Worm (Caenorhabditis elegans): ENCODE results near the gene copb-2.

DNA sequence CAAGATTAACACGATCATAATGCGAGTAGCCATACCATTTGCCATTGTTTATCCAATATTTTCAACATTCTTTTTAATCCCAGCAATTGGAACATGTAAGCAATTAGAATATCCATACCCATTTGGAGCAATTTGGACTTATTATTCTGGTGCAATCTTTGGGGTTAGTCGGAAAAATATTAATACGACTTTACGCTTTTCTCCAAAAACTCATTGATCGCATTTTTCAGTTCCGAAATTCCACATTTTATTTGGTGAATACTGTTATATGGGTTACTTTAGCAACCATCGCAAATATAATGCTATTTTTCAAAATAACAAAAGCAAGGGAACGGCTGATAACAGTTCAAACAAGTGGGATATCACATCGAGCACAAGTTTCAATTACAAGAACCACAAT lies 27.2 kb downstream of the copb-2 start:
- TF ChIP-seq mdl-1 (tag; optimal IDR thresholded peaks at IDR 0.05) (no peak), R02D3.7 (tag; optimal IDR thresholded peaks at IDR 0.05) (no peak), nfya-1 (tag; optimal IDR thresholded peaks at IDR 0.05; ENCODE audit: insufficient read depth) (no peak), fkh-10 (GFP tag; optimal IDR thresholded peaks at IDR 0.05) (no peak), pqm-1 (tag; optimal IDR thresholded peaks at IDR 0.05) (no peak), ama-1 (optimal IDR thresholded peaks at IDR 0.05) (no peak), fkh-2 (tag; optimal IDR thresholded peaks at IDR 0.05) (no peak), nhr-12 (tag; optimal IDR thresholded peaks at IDR 0.05) (no peak), zag-1 (tag; optimal IDR thresholded peaks at IDR 0.05) (no peak), pha-4 (tag; optimal IDR thresholded peaks at IDR 0.05) (no peak), snpc-4 (tag; optimal IDR thresholded peaks at IDR 0.05) (no peak), jun-1 (tag; optimal IDR thresholded peaks at IDR 0.05) (no peak)
